Fruit fly (Drosophila melanogaster) whole organism, adult: ENCODE results near the gene CG11438.

ENCODE experiments used
- CG14711 ChIP-seq: fragments of 200-800 bp; sonication (Bioruptor generic); optimal IDR thresholded peaks from 2 replicates; lab custom pipeline; 2018; ENCODE audit warnings: missing biosample characterization, mild to moderate bottlenecking, missing genetic modification characterization, moderate library complexity
- Clk ChIP-seq: fragments of 200-800 bp; sonication (Bioruptor generic); optimal IDR thresholded peaks from 2 replicates; lab custom pipeline; 2017; ENCODE audit warnings: missing biosample characterization, missing genetic modification characterization
- Hr96 ChIP-seq: fragments of 200-800 bp; sonication (Bioruptor generic); optimal IDR thresholded peaks from 2 replicates; lab custom pipeline; 2016; ENCODE audit warnings: missing biosample characterization, missing genetic modification characterization
- Mnt ChIP-seq: fragments of 200-800 bp; sonication (Bioruptor generic); optimal IDR thresholded peaks from 2 replicates; lab custom pipeline; 2016; ENCODE audit warnings: missing biosample characterization, mild to moderate bottlenecking, missing genetic modification characterization
- kay ChIP-seq: fragments of 200-800 bp; sonication (Bioruptor generic); peaks from one replicate; lab custom pipeline; 2016; ENCODE audit warnings: missing biosample characterization, missing genetic modification characterization, borderline replicate concordance
- tj ChIP-seq: fragments of 200-800 bp; sonication (Bioruptor generic); optimal IDR thresholded peaks from 3 replicates; lab custom pipeline; 2017; ENCODE audit warnings: missing biosample characterization, mild to moderate bottlenecking, missing genetic modification characterization, moderate library complexity

DNA sequence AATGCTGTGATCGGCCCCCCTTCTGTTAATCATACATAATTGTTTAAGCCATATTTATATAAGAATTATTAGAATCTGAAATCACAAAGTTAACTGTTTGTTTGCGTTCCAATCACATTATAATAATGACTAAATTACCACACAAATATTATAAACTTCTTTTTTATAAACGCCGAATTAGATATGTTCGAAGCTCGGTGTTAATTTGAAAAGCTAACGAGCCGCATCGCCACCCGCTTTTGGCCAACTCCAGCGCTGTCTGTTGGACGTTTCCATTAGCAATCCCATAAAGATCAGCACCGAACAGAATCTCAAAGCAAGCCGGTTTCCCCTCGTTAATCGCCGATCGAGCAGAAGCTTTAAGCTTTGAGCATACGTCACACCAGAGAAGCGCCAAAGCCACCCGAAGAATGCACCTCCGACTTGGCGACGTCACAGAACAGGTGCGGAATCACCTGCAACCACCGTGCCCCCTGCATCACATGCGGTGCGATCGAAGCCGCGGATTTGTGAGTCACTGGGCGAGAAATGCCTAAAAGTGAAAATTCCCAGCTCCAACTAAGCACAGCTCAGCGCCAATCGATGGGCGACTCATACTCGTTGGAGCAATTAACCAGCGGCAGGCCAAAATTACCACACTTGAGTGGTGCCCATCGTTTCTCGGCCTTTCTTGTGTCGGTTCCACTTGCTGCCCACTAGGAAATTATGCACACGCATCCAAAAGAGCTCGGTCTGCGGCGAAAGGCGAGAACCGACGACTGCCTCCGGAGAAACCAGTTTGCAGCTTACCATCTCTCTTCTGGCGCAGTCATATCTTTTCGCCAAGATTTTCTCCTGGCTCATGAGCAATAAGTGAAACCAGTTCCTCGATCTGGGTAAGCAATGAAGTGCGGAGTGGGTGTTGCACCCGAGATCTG lies at the start of gene CG11438:
- TF ChIP-seq kay (GFP tag; lab: Kevin White, UChicago) (no peak), Hr96 (no peak), tj (no peak), Mnt (no peak), Clk (no peak), CG14711 (no peak)
